Worm (Caenorhabditis elegans): ENCODE results near the gene pgp-4.
A peak's percentile ranks its signal among the peaks of the same experiment; 100 is the strongest.

pgp-4 gene

ce11 chrX:11340478-11340877 is 17.1 kb upstream of the pgp-4 start:
- TF ChIP-seq ztf-16 (tag; optimal IDR thresholded peaks at IDR 0.05) (no peak), sox-2 (GFP tag; IDR thresholded peaks at IDR 0.05) (no peak), K09A11.1 (tag; optimal IDR thresholded peaks at IDR 0.05; ENCODE audit: insufficient read depth) (no peak), odd-2 (tag; optimal IDR thresholded peaks at IDR 0.05) (no peak), hlh-30 (tag; optimal IDR thresholded peaks at IDR 0.05; ENCODE audit: insufficient read depth) (no peak), fax-1 (tag; optimal IDR thresholded peaks at IDR 0.05) (no peak), K02D7.2 (tag; optimal IDR thresholded peaks at IDR 0.05) (no peak), unc-42 (tag; optimal IDR thresholded peaks at IDR 0.05) (no peak), ceh-34 (tag; optimal IDR thresholded peaks at IDR 0.05) (no peak), ceh-48 (tag; optimal IDR thresholded peaks at IDR 0.05) (no peak), nhr-11 (tag; optimal IDR thresholded peaks at IDR 0.05) (no peak), elt-2 (tag; optimal IDR thresholded peaks at IDR 0.05) (no peak), syd-9 (tag; optimal IDR thresholded peaks at IDR 0.05) (no peak), pax-1 (tag; optimal IDR thresholded peaks at IDR 0.05) (no peak), tbx-7 (tag; optimal IDR thresholded peaks at IDR 0.05) (no peak), ets-4 (tag; optimal IDR thresholded peaks at IDR 0.05) (no peak), ceh-22 (tag; optimal IDR thresholded peaks at IDR 0.05) (no peak), che-1 (tag; optimal IDR thresholded peaks at IDR 0.05) (no peak), rnt-1 (tag; optimal IDR thresholded peaks at IDR 0.05) (no peak), eyg-1 (tag; optimal IDR thresholded peaks at IDR 0.05) (no peak)

- TF ChIP-seq gmeb-2 (tag; optimal IDR thresholded peaks at IDR 0.05) = no peak
- TF ChIP-seq ztf-16 (tag; optimal IDR thresholded peaks at IDR 0.05) = no peak
- TF ChIP-seq lin-11 (tag; optimal IDR thresholded peaks at IDR 0.05) = no peak
- TF ChIP-seq unc-55 (GFP tag; optimal IDR thresholded peaks at IDR 0.05) = no peak
- no peak for TF ChIP-seq hlh-15 (tag; optimal IDR thresholded peaks at IDR 0.05)
- no peak for TF ChIP-seq sox-2 (GFP tag; IDR thresholded peaks at IDR 0.05)
- TF ChIP-seq Y22D7AL.16 (tag; optimal IDR thresholded peaks at IDR 0.05) = no peak
- no peak for TF ChIP-seq ceh-6 (GFP tag; optimal IDR thresholded peaks at IDR 0.05)
- TF ChIP-seq ttx-3 (tag; optimal IDR thresholded peaks at IDR 0.05) = no peak
- TF ChIP-seq unc-3 (GFP tag; conservative IDR thresholded peaks at IDR 0.05) = no peak
- TF ChIP-seq unc-3 (tag; optimal IDR thresholded peaks at IDR 0.05) = no peak
- no peak for TF ChIP-seq rnt-1 (tag; optimal IDR thresholded peaks at IDR 0.05)
- TF ChIP-seq mec-3 (tag; optimal IDR thresholded peaks at IDR 0.05; ENCODE audit: borderline replicate concordance) = no peak
Observed at ce11 chrX:11344899-11345298, 12.7 kb upstream of the pgp-4 start.

- TF ChIP-seq gmeb-2 (tag; optimal IDR thresholded peaks at IDR 0.05) = no peak
- peak; percentile 71 for TF ChIP-seq unc-42 (tag; optimal IDR thresholded peaks at IDR 0.05)
Observed at ce11 chrX:11345471-11345870, 12.1 kb upstream of the pgp-4 start.

DNA sequence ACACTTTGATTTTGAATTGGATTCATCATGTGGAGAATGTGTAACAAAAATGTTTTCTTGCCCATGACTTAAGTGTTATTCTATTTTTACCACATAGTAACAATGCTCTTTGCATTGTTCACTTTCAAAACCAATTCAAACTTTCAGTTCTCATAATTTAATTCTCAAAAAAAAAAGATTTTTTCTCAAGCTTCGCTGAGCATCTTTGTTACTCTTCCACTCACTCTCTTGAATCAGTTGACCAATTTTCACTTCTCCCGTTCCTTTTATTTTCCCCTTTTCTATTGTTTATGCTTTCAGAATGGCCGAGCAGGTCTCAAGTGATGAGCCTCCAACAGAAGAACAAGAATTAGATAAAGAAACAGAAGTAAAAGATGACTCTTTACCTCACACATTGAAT is 11.5 kb upstream of the pgp-4 start, which contains the start of gene oct-2:
Gene oct-2 (plus strand): TSS at position 301 of the 400 bp plus-strand sequence.
- TF ChIP-seq fax-1 (tag; optimal IDR thresholded peaks at IDR 0.05) (no peak), fkh-10 (GFP tag; optimal IDR thresholded peaks at IDR 0.05) (no peak), rnt-1 (tag; optimal IDR thresholded peaks at IDR 0.05) (no peak), ceh-24 (tag; optimal IDR thresholded peaks at IDR 0.05) (no peak), ceh-9 (tag; optimal IDR thresholded peaks at IDR 0.05) (no peak)

DNA sequence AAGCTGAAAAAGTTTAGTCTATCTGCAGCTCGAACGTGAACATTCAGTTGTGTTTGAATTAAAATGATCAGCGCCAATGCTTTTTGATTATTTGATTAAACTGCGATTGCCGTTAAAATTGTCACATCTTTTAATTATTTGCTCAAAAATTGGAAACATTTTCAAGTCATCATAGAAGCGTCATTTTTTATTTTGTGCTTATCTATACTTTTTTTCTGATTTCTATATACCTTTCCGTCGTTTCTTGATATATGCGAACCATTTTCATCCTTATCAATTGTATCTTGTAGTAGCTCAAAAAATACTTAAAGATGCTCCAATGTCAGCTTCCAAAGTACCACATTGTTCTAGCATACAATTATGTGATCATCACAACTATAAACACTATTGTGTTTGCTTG is 6.3 kb upstream of the pgp-4 start:
- no peak for TF ChIP-seq ceh-30 (tag; optimal IDR thresholded peaks at IDR 0.05)
- TF ChIP-seq elt-2 (tag; optimal IDR thresholded peaks at IDR 0.05) = no peak
- no peak for TF ChIP-seq odd-2 (tag; optimal IDR thresholded peaks at IDR 0.05)
- no peak for TF ChIP-seq ceh-9 (tag; optimal IDR thresholded peaks at IDR 0.05)
- TF ChIP-seq ceh-45 (GFP tag; IDR thresholded peaks at IDR 0.05) = no peak
- TF ChIP-seq zip-5 (tag; optimal IDR thresholded peaks at IDR 0.05) = no peak
